Worm (Caenorhabditis elegans) whole organism, L4 larva: ENCODE data around the gene nhr-105.

Source experiments
- dmd-8 ChIP-seq: fragments of 200-800 bp; sonication (Bioruptor generic); IDR thresholded peaks from 2 replicates; pipeline ENCODE4 v1.3.6; 2022; ENCODE audit warnings: missing genetic modification characterization, missing compliant biosample characterization
- jun-1 ChIP-seq: fragments of 150-350 bp; optimal IDR thresholded peaks from 2 replicates; lab custom pipeline; 2014; ENCODE audit warnings: missing biosample characterization, missing genetic modification reagents, missing genetic modification characterization
- mep-1 ChIP-seq: fragments of 150-350 bp; sonication (generic microtip); optimal IDR thresholded peaks from 3 replicates; lab custom pipeline; 2014; ENCODE audit warnings: missing biosample characterization, missing genetic modification characterization
- unc-39 ChIP-seq: sonication (generic microtip); optimal IDR thresholded peaks from 2 replicates; lab custom pipeline; 2017; ENCODE audit warnings: missing biosample characterization, missing genetic modification characterization

- TF ChIP-seq dmd-8 (GFP tag; lab: Robert Waterston, UW) (no peak), unc-39 (tag; lab: Kevin White, UChicago) (no peak), jun-1 (tag; lab: Kevin White, UChicago) (no peak), mep-1 (tag; lab: Kevin White, UChicago) (no peak)
Measured at ce11 chrIV:7010835-7011234, 39.1 kb upstream of the nhr-105 start, which contains the start of gene C25A8.1.
